Worm (Caenorhabditis elegans) whole organism, L4 larva: ENCODE data around the gene spk-1.
A peak's percentile ranks its signal among the peaks of the same experiment; 100 is the strongest.

Experiments used
- F10B5.3 ChIP-seq: sonication (generic microtip); optimal IDR thresholded peaks from 2 replicates; lab custom pipeline; 2016; ENCODE audit warnings: mild to moderate bottlenecking, missing genetic modification characterization, missing compliant biosample characterization
- F26F4.8 ChIP-seq: fragments of 200-800 bp; sonication (Bioruptor generic); conservative IDR thresholded peaks from 2 replicates; pipeline ENCODE4 v1.3.6; 2022; ENCODE audit warnings: missing genetic modification characterization, missing compliant biosample characterization
- T20F7.1 ChIP-seq: fragments of 200-800 bp; sonication (Bioruptor generic); optimal IDR thresholded peaks from 2 replicates; lab custom pipeline; 2018; ENCODE audit warnings: mild to moderate bottlenecking, missing genetic modification characterization, missing compliant biosample characterization
- T26A8.4 ChIP-seq: fragments of 200-800 bp; sonication (Bioruptor generic); IDR thresholded peaks from 2 replicates; pipeline ENCODE4 v1.3.6; 2022; ENCODE audit warnings: missing genetic modification characterization, missing compliant biosample characterization
- Y75B8A.6 ChIP-seq: fragments of 200-800 bp; sonication (Bioruptor generic); IDR thresholded peaks from 2 replicates; pipeline ENCODE4 v1.3.6; 2022; ENCODE audit warnings: missing genetic modification reagents, missing genetic modification characterization, missing compliant biosample characterization
- ZK337.2 ChIP-seq: fragments of 200-800 bp; sonication (Bioruptor generic); IDR thresholded peaks from 2 replicates; pipeline ENCODE4 v1.3.6; 2022; ENCODE audit warnings: missing genetic modification reagents, missing genetic modification characterization, missing compliant biosample characterization
- aha-1 ChIP-seq: fragments of 150-350 bp; peaks from one replicate; lab custom pipeline; 2014; ENCODE audit warnings: missing biosample characterization, missing genetic modification characterization
- aly-2 ChIP-seq: sonication (generic microtip); optimal IDR thresholded peaks from 2 replicates; lab custom pipeline; 2018; ENCODE audit warnings: missing biosample characterization, missing genetic modification characterization
- ama-1 ChIP-seq: fragments of 150-350 bp; optimal IDR thresholded peaks from 2 replicates; lab custom pipeline; 2014; ENCODE audit warnings: inconsistent platforms, mixed read lengths
- ceh-32 ChIP-seq: sonication (generic microtip); optimal IDR thresholded peaks from 2 replicates; lab custom pipeline; 2016; ENCODE audit warnings: mild to moderate bottlenecking, missing genetic modification characterization, missing compliant biosample characterization; ENCODE audit not compliant: poor library complexity
- ceh-62 ChIP-seq: sonication (generic microtip); optimal IDR thresholded peaks from 2 replicates; lab custom pipeline; 2017; ENCODE audit warnings: missing biosample characterization, missing genetic modification characterization
- ctbp-1 ChIP-seq: fragments of 200-800 bp; sonication (Bioruptor generic); IDR thresholded peaks from 2 replicates; pipeline ENCODE4 v1.3.6; 2022; ENCODE audit warnings: missing genetic modification reagents, missing genetic modification characterization, missing compliant biosample characterization
- daf-16 ChIP-seq, 3 experiments: sonication (generic microtip); optimal IDR thresholded peaks; 2 replicates each; lab custom pipeline; 2016 to 2017; ENCODE audit warnings: missing genetic modification characterization in 3 of 3, missing genetic modification reagents in 3 of 3, mild to moderate bottlenecking in 2 of 3, missing compliant biosample characterization in 2 of 3, missing biosample characterization in 1 of 3, moderate library complexity in 1 of 3
- dmd-8 ChIP-seq: fragments of 200-800 bp; sonication (Bioruptor generic); IDR thresholded peaks from 2 replicates; pipeline ENCODE4 v1.3.6; 2022; ENCODE audit warnings: missing genetic modification characterization, missing compliant biosample characterization
- dve-1 ChIP-seq: sonication (generic microtip); optimal IDR thresholded peaks from 2 replicates; lab custom pipeline; 2017; ENCODE audit warnings: antibody characterized with exemption, mild to moderate bottlenecking, missing genetic modification characterization, missing compliant biosample characterization; ENCODE audit not compliant: insufficient read depth
- egl-43 ChIP-seq: fragments of 200-800 bp; sonication (Bioruptor generic); IDR thresholded peaks from 2 replicates; pipeline ENCODE4 v1.3.6; 2022; ENCODE audit warnings: missing genetic modification reagents, missing genetic modification characterization, missing compliant biosample characterization
- fos-1 ChIP-seq: fragments of 150-350 bp; optimal IDR thresholded peaks from 2 replicates; lab custom pipeline; 2014; ENCODE audit warnings: missing biosample characterization, missing genetic modification characterization
- hif-1 ChIP-seq, 2 experiments: sonication (generic microtip); optimal IDR thresholded peaks; 2 replicates each; lab custom pipeline; 2016 to 2017; ENCODE audit warnings: missing compliant biosample characterization in 2 of 2, missing genetic modification characterization in 2 of 2, missing genetic modification reagents in 2 of 2, missing genotype in 2 of 2, mild to moderate bottlenecking in 1 of 2
- hlh-11 ChIP-seq: fragments of 200-800 bp; sonication (Bioruptor generic); optimal IDR thresholded peaks from 2 replicates; lab custom pipeline; 2018; ENCODE audit warnings: mild to moderate bottlenecking, missing genetic modification characterization, missing compliant biosample characterization
- hmg-1.1 ChIP-seq: fragments of 200-800 bp; sonication (Bioruptor generic); IDR thresholded peaks from 2 replicates; pipeline ENCODE4 v1.3.6; 2022; ENCODE audit warnings: missing genetic modification reagents, missing genetic modification characterization, missing compliant biosample characterization
- lim-7 ChIP-seq: fragments of 200-800 bp; sonication (Bioruptor generic); IDR thresholded peaks from 2 replicates; pipeline ENCODE4 v1.3.6; 2022; ENCODE audit warnings: missing genetic modification characterization, missing compliant biosample characterization
- lin-1 ChIP-seq: fragments of 200-800 bp; sonication (Bioruptor generic); IDR thresholded peaks from 2 replicates; pipeline ENCODE4 v1.3.6; 2022; ENCODE audit warnings: missing genetic modification reagents, missing genetic modification characterization, missing compliant biosample characterization
- lin-13 ChIP-seq: fragments of 150-350 bp; optimal IDR thresholded peaks from 2 replicates; lab custom pipeline; 2014; ENCODE audit warnings: missing biosample characterization, missing genetic modification reagents, missing genetic modification characterization
- lin-29 ChIP-seq: fragments of 200-800 bp; sonication (Bioruptor generic); IDR thresholded peaks from 2 replicates; pipeline ENCODE4 v1.3.6; 2022; ENCODE audit warnings: missing genetic modification reagents, missing genetic modification characterization, missing compliant biosample characterization
- mep-1 ChIP-seq: fragments of 150-350 bp; sonication (generic microtip); optimal IDR thresholded peaks from 3 replicates; lab custom pipeline; 2014; ENCODE audit warnings: missing biosample characterization, missing genetic modification characterization
- mxl-3 ChIP-seq: fragments of 200-800 bp; sonication (Bioruptor generic); optimal IDR thresholded peaks from 2 replicates; lab custom pipeline; 2018; ENCODE audit warnings: mild to moderate bottlenecking, missing genetic modification characterization, missing compliant biosample characterization
- nhr-10 ChIP-seq: fragments of 150-350 bp; optimal IDR thresholded peaks from 2 replicates; lab custom pipeline; 2014; ENCODE audit warnings: missing biosample characterization, missing genetic modification characterization
- nhr-42 ChIP-seq: fragments of 200-800 bp; sonication (Bioruptor generic); IDR thresholded peaks from 2 replicates; pipeline ENCODE4 v1.3.6; 2022; ENCODE audit warnings: missing genetic modification characterization, missing compliant biosample characterization
- nhr-6 ChIP-seq: fragments of 150-350 bp; optimal IDR thresholded peaks from 2 replicates; lab custom pipeline; 2014; ENCODE audit warnings: missing biosample characterization, missing genetic modification characterization
- nhr-77 ChIP-seq: fragments of 150-350 bp; optimal IDR thresholded peaks from 2 replicates; lab custom pipeline; 2014; ENCODE audit warnings: missing biosample characterization, missing genetic modification characterization
- pha-4 ChIP-seq, 2 experiments: fragments of 150-350 bp in 1 of 2; fragments of 200-800 bp in 1 of 2; sonication (Bioruptor generic) in 1 of 2; IDR thresholded peaks in 1 of 2; optimal IDR thresholded peaks in 1 of 2; 2 replicates each; pipeline versions ENCODE4 v1.3.6 to Lab custom; 2014 to 2022; ENCODE audit warnings: missing genetic modification characterization in 2 of 2, missing genetic modification reagents in 2 of 2, missing biosample characterization in 1 of 2, missing compliant biosample characterization in 1 of 2
- pqm-1 ChIP-seq: sonication (generic microtip); optimal IDR thresholded peaks from 2 replicates; lab custom pipeline; 2017; ENCODE audit warnings: missing biosample characterization, missing genetic modification characterization
- sdz-12 ChIP-seq: fragments of 200-800 bp; sonication (Bioruptor generic); optimal IDR thresholded peaks from 2 replicates; lab custom pipeline; 2018; ENCODE audit warnings: mild to moderate bottlenecking, missing genetic modification characterization, missing compliant biosample characterization
- set-16 ChIP-seq: fragments of 200-800 bp; sonication (Bioruptor generic); IDR thresholded peaks from 2 replicates; pipeline ENCODE4 v1.3.6; 2022; ENCODE audit warnings: missing genetic modification reagents, missing genetic modification characterization, missing compliant biosample characterization
- snpc-4 ChIP-seq: fragments of 150-350 bp; optimal IDR thresholded peaks from 2 replicates; lab custom pipeline; 2014; ENCODE audit warnings: missing biosample characterization, missing genetic modification characterization
- spr-1 ChIP-seq: sonication (generic microtip); optimal IDR thresholded peaks from 2 replicates; lab custom pipeline; 2016; ENCODE audit warnings: mild to moderate bottlenecking, missing genetic modification characterization, missing compliant biosample characterization
- unc-62 ChIP-seq, 3 experiments: fragments of 150-350 bp in 1 of 3; sonication (generic microtip); optimal IDR thresholded peaks in 2 of 3; peaks in 1 of 3; 1 replicate in 1 of 3; 2 replicates in 2 of 3; lab custom pipeline; 2014 to 2017; ENCODE audit warnings: missing biosample characterization in 3 of 3, missing genetic modification characterization in 3 of 3, missing genetic modification reagents in 3 of 3, missing genotype in 1 of 3
- zag-1 ChIP-seq: fragments of 150-350 bp; optimal IDR thresholded peaks from 2 replicates; lab custom pipeline; 2014; ENCODE audit warnings: missing biosample characterization, missing genetic modification characterization
- zip-2 ChIP-seq: fragments of 150-350 bp; optimal IDR thresholded peaks from 2 replicates; lab custom pipeline; 2014; ENCODE audit warnings: missing biosample characterization, missing genetic modification characterization
- ztf-7 ChIP-seq: fragments of 150-350 bp; optimal IDR thresholded peaks from 2 replicates; lab custom pipeline; 2014; ENCODE audit warnings: missing biosample characterization, missing genetic modification characterization

The spk-1 gene

DNA sequence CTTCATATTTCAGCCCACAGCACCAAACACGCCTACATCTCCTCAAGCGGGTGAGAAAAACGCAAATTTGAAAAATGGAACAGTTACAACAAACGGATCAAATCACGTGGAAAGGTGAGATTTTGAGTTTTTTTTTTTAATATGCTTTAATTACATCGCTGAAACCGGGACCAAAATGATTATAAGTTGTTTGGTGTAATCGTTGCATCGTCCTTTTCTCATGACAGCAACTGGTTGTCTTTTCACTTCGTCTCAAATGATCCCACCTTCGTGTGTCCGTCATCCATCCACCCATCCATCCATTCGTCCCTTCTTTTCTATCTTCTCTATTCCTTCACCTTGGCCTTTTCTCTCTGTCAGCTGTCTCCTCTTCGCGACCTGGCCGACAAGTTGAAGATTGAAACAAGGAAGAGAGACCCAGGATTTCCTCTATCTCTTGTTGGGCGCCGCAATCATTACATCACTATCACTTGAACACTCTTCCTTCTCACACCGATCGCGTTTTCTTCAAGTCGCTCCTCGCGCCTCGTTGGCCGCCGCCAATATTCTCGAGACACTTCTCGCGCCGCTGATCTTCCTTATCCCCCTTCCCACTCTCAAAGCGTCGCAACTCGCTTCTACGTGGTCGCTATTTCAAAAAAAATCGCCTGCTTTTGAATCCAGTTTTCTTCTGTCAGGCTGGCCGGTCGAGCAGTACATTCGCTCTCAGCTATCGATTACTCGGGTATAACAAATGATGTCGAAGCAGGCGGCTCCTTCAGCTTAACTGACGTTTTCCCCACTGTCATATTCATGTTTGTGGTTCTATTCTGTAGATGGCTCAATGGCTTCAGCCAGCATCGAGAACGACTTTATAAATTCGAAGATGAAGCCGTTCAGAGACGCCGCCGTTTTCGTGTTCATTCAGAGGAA, 1.0 kb downstream of the spk-1 start (continued):
- TF ChIP-seq mep-1 = peak; percentile 16
- TF ChIP-seq pha-4 (GFP tag; IDR thresholded peaks at IDR 0.05; lab: Robert Waterston, UW) = no peak
- TF ChIP-seq pha-4 (tag; optimal IDR thresholded peaks at IDR 0.05; lab: Kevin White, UChicago) = no peak
- peak; percentile 87 for TF ChIP-seq hlh-11 (tag; lab: Kevin White, UChicago)
- TF ChIP-seq, all 104 proteins: peak for 17

DNA sequence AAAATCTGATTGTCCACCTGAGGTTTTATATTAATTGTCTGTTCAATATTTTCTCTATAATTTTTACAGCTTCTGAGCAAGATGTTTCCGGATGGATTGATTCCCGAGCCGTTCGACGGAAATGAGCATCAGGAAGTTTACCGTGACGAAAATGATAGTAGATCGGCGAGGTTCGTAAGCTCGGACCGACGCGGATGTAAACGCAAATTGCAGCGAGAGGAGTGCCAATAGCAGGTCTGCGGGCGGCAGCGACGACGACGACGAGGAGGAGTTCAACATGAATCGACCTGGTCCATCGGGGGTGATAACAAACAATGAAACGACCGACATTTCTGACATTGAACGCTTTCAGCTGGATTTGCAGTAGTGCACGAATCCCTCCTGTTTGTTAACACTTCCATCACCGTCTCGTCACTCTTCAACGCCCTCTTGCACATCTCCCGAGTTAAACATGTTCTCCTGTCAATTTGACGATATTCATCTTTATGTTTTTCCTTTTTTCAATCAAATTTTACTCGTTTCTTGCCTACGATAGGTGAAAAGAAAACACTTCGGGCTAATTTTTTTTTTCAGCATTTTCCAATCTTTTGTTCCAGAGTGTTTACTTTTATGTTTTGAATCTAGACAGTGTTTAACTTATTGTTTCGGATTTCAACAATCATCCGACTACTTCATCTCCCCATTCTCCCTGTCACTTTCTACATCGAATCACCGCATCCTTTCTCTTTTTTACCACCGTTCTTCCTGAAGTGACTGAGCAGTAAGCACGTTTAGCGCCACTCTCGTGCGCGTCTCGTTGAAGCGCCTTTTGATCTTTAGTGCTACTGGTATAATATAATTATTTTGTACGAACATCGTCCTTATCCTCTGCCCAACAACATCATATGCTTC, 5.7 kb downstream of the spk-1 start:
- no peak for TF ChIP-seq F10B5.3 (tag; lab: Kevin White, UChicago)
- TF ChIP-seq ceh-62 (tag; lab: Kevin White, UChicago) = no peak
- TF ChIP-seq lin-1 (GFP tag; lab: Robert Waterston, UW) = peak; percentile 49; the same call in 1 of the 2 replicates
- no peak for TF ChIP-seq mep-1
- TF ChIP-seq mxl-3 (GFP tag; lab: Kevin White, UChicago) = peak; percentile 2
- no peak for TF ChIP-seq T20F7.1 (GFP tag; lab: Kevin White, UChicago)
- peak in 1 of 2 experiments; percentile 91 for TF ChIP-seq unc-62 (GFP tag; optimal IDR thresholded peaks at IDR 0.05 in 1 of 2; lab: Kevin White, UChicago)
- no peak for TF ChIP-seq unc-62 (tag; optimal IDR thresholded peaks at IDR 0.05; lab: Kevin White, UChicago)
- TF ChIP-seq hif-1 (tag; optimal IDR thresholded peaks at IDR 0.05; lab: Kevin White, UChicago) = no peak
- TF ChIP-seq dmd-8 (GFP tag; lab: Robert Waterston, UW) = no peak
- TF ChIP-seq nhr-77 = no peak
- TF ChIP-seq aha-1 (tag; lab: Kevin White, UChicago) = peak; percentile 28
- no peak for TF ChIP-seq nhr-6 (tag; lab: Kevin White, UChicago)
- peak; percentile 73 for TF ChIP-seq egl-43 (GFP tag; lab: Robert Waterston, UW)
- TF ChIP-seq spr-1 = no peak
- no peak for TF ChIP-seq ztf-7
- TF ChIP-seq nhr-10 (tag; lab: Kevin White, UChicago) = peak; percentile 50
- no peak for TF ChIP-seq ZK337.2 (GFP tag; lab: Robert Waterston, UW)
- TF ChIP-seq fos-1 (tag; lab: Kevin White, UChicago) = no peak
- TF ChIP-seq daf-16 (GFP tag; optimal IDR thresholded peaks at IDR 0.05; lab: Kevin White, UChicago) = no peak
- TF ChIP-seq daf-16 (tag; optimal IDR thresholded peaks at IDR 0.05; lab: Kevin White, UChicago) = no peak
- no peak for TF ChIP-seq zip-2 (tag; lab: Kevin White, UChicago)
- 0 out of 2 replicates have a peak, but pooled peaks have one; percentile 49 for TF ChIP-seq nhr-42 (GFP tag; lab: Robert Waterston, UW)
- TF ChIP-seq T26A8.4 (GFP tag; lab: Robert Waterston, UW) = no peak
- TF ChIP-seq aly-2 (tag; lab: Kevin White, UChicago) = peak; percentile 78
- TF ChIP-seq Y75B8A.6 = no peak
- no peak for TF ChIP-seq snpc-4 (tag; lab: Kevin White, UChicago)
- peak; percentile 89 for TF ChIP-seq ama-1 (lab: Kevin White, UChicago)
- TF ChIP-seq lim-7 (GFP tag; lab: Robert Waterston, UW) = 0 out of 2 replicates have a peak, but pooled peaks have one; percentile 32
- no peak for TF ChIP-seq ceh-32
- no peak for TF ChIP-seq pqm-1 (tag; lab: Kevin White, UChicago)
- TF ChIP-seq ctbp-1 (GFP tag; lab: Robert Waterston, UW) = 0 out of 2 replicates have a peak, but pooled peaks have one; percentile 18
- no peak for TF ChIP-seq sdz-12 (GFP tag; lab: Kevin White, UChicago)
- no peak for TF ChIP-seq hmg-1.1 (GFP tag; lab: Robert Waterston, UW)
- 0 out of 2 replicates have a peak, but pooled peaks have one; percentile 32 for TF ChIP-seq F26F4.8 (GFP tag; lab: Robert Waterston, UW)
- TF ChIP-seq set-16 = 0 out of 2 replicates have a peak, but pooled peaks have one; percentile 20
- TF ChIP-seq lin-13 (GFP tag; lab: Kevin White, UChicago) = no peak
- no peak for TF ChIP-seq dve-1 (tag; lab: Kevin White, UChicago)
- TF ChIP-seq pha-4 (GFP tag; IDR thresholded peaks at IDR 0.05; lab: Robert Waterston, UW) = 0 out of 2 replicates have a peak, but pooled peaks have one; percentile 26
- TF ChIP-seq pha-4 (tag; optimal IDR thresholded peaks at IDR 0.05; lab: Kevin White, UChicago) = no peak
- TF ChIP-seq zag-1 (tag; lab: Kevin White, UChicago) = no peak
- TF ChIP-seq lin-29 = no peak
